Worm (Caenorhabditis elegans) whole organism, L3 larva: ENCODE results near the gene rib-2.

Experiments
- R02D3.7 ChIP-seq: fragments of 150-350 bp; optimal IDR thresholded peaks from 2 replicates; lab custom pipeline; 2014; ENCODE audit warnings: missing biosample characterization, missing genetic modification characterization
- ZK546.5 ChIP-seq: sonication (generic microtip); optimal IDR thresholded peaks from 2 replicates; lab custom pipeline; 2017; ENCODE audit warnings: missing biosample characterization, missing genetic modification characterization
- ama-1 ChIP-seq: fragments of 150-350 bp; optimal IDR thresholded peaks from 2 replicates; lab custom pipeline; 2018
- ceh-16 ChIP-seq: sonication (generic microtip); optimal IDR thresholded peaks from 2 replicates; lab custom pipeline; 2017; ENCODE audit warnings: missing biosample characterization, missing genetic modification characterization
- ceh-28 ChIP-seq: fragments of 150-350 bp; optimal IDR thresholded peaks from 2 replicates; lab custom pipeline; 2014; ENCODE audit warnings: missing biosample characterization, missing genetic modification reagents, missing genetic modification characterization
- ceh-82 ChIP-seq: fragments of 150-350 bp; optimal IDR thresholded peaks from 2 replicates; lab custom pipeline; 2014; ENCODE audit warnings: missing biosample characterization, missing genetic modification characterization
- ceh-9 ChIP-seq: sonication (generic microtip); optimal IDR thresholded peaks from 2 replicates; lab custom pipeline; 2018; ENCODE audit warnings: missing biosample characterization, missing genetic modification characterization
- daf-12 ChIP-seq: fragments of 150-350 bp; optimal IDR thresholded peaks from 2 replicates; lab custom pipeline; 2014; ENCODE audit warnings: missing biosample characterization, missing genetic modification reagents, missing genetic modification characterization
- egl-27 ChIP-seq: sonication (generic microtip); optimal IDR thresholded peaks from 4 replicates; lab custom pipeline; 2017; ENCODE audit warnings: missing biosample characterization, missing genetic modification reagents, missing genetic modification characterization
- egl-5 ChIP-seq: fragments of 150-350 bp; optimal IDR thresholded peaks from 2 replicates; lab custom pipeline; 2017; ENCODE audit warnings: missing biosample characterization, missing genetic modification reagents, missing genetic modification characterization, inconsistent platforms
- elt-1 ChIP-seq: fragments of 150-350 bp; optimal IDR thresholded peaks from 2 replicates; lab custom pipeline; 2014; ENCODE audit warnings: missing biosample characterization, missing genetic modification characterization
- elt-2 ChIP-seq: sonication (generic microtip); optimal IDR thresholded peaks from 2 replicates; lab custom pipeline; 2016; ENCODE audit warnings: missing genetic modification reagents, mild to moderate bottlenecking, missing genetic modification characterization, missing compliant biosample characterization
- elt-3 ChIP-seq, 3 experiments: fragments of 150-350 bp in 1 of 3; sonication (generic microtip) in 2 of 3; optimal IDR thresholded peaks; 2 replicates in 2 of 3; 4 replicates in 1 of 3; lab custom pipeline; 2014 to 2017; ENCODE audit warnings: missing biosample characterization in 3 of 3, missing genetic modification characterization in 3 of 3
- fkh-10 ChIP-seq: sonication (generic microtip); optimal IDR thresholded peaks from 2 replicates; lab custom pipeline; 2017; ENCODE audit warnings: missing biosample characterization, missing genetic modification reagents, missing genetic modification characterization
- fkh-2 ChIP-seq: fragments of 150-350 bp; optimal IDR thresholded peaks from 2 replicates; lab custom pipeline; 2014; ENCODE audit warnings: missing biosample characterization, missing genetic modification reagents, missing genetic modification characterization
- fos-1 ChIP-seq: fragments of 150-350 bp; optimal IDR thresholded peaks from 2 replicates; lab custom pipeline; 2014; ENCODE audit warnings: missing biosample characterization, missing genetic modification characterization
- hmg-11 ChIP-seq: sonication (generic microtip); optimal IDR thresholded peaks from 2 replicates; lab custom pipeline; 2016; ENCODE audit warnings: missing genetic modification characterization, missing compliant biosample characterization
- jun-1 ChIP-seq: fragments of 150-350 bp; optimal IDR thresholded peaks from 2 replicates; lab custom pipeline; 2014; ENCODE audit warnings: missing biosample characterization, missing genetic modification reagents, missing genetic modification characterization
- lin-15B ChIP-seq: fragments of 150-350 bp; optimal IDR thresholded peaks from 2 replicates; lab custom pipeline; 2014; ENCODE audit warnings: missing biosample characterization, missing genetic modification characterization
- lin-39 ChIP-seq: fragments of 150-350 bp; optimal IDR thresholded peaks from 2 replicates; lab custom pipeline; 2018; ENCODE audit warnings: missing biosample characterization, missing genetic modification reagents, missing genetic modification characterization
- lsy-12 ChIP-seq: sonication (generic microtip); optimal IDR thresholded peaks from 2 replicates; lab custom pipeline; 2016; ENCODE audit warnings: mild to moderate bottlenecking, missing genetic modification characterization, missing compliant biosample characterization
- mdl-1 ChIP-seq: fragments of 150-350 bp; optimal IDR thresholded peaks from 2 replicates; lab custom pipeline; 2014; ENCODE audit warnings: missing biosample characterization, missing genetic modification characterization
- nfya-1 ChIP-seq: sonication (generic microtip); optimal IDR thresholded peaks from 2 replicates; lab custom pipeline; 2017; ENCODE audit warnings: missing genetic modification characterization, mild to moderate bottlenecking, missing compliant biosample characterization, antibody characterized with exemption, moderate library complexity; ENCODE audit not compliant: insufficient read depth
- nhr-11 ChIP-seq: fragments of 150-350 bp; optimal IDR thresholded peaks from 2 replicates; lab custom pipeline; 2014; ENCODE audit warnings: missing biosample characterization, missing genetic modification characterization
- nhr-12 ChIP-seq: fragments of 150-350 bp; optimal IDR thresholded peaks from 2 replicates; lab custom pipeline; 2014; ENCODE audit warnings: missing biosample characterization, missing genetic modification characterization
- nhr-23 ChIP-seq: fragments of 150-350 bp; optimal IDR thresholded peaks from 2 replicates; lab custom pipeline; 2014; ENCODE audit warnings: missing biosample characterization, missing genetic modification reagents, missing genetic modification characterization
- nhr-237 ChIP-seq: fragments of 150-350 bp; optimal IDR thresholded peaks from 2 replicates; lab custom pipeline; 2014; ENCODE audit warnings: missing biosample characterization, missing genetic modification characterization
- nhr-25 ChIP-seq: sonication (generic microtip); optimal IDR thresholded peaks from 2 replicates; lab custom pipeline; 2017; ENCODE audit warnings: missing biosample characterization, missing genetic modification characterization
- nhr-43 ChIP-seq: sonication (generic microtip); optimal IDR thresholded peaks from 2 replicates; lab custom pipeline; 2016; ENCODE audit warnings: mild to moderate bottlenecking, missing genetic modification characterization, missing compliant biosample characterization; ENCODE audit not compliant: poor library complexity, severe bottlenecking
- nhr-76 ChIP-seq: fragments of 150-350 bp; sonication (generic microtip); optimal IDR thresholded peaks from 5 replicates; lab custom pipeline; 2014; ENCODE audit warnings: missing biosample characterization, missing genetic modification characterization
- nhr-77 ChIP-seq: fragments of 150-350 bp; optimal IDR thresholded peaks from 2 replicates; lab custom pipeline; 2014; ENCODE audit warnings: missing biosample characterization, missing genetic modification characterization
- pha-4 ChIP-seq: fragments of 150-350 bp; optimal IDR thresholded peaks from 2 replicates; lab custom pipeline; 2014; ENCODE audit warnings: missing biosample characterization, missing genetic modification reagents, missing genetic modification characterization
- pqm-1 ChIP-seq: fragments of 150-350 bp; optimal IDR thresholded peaks from 2 replicates; lab custom pipeline; 2017; ENCODE audit warnings: missing biosample characterization, missing genetic modification characterization, inconsistent platforms
- skn-1 ChIP-seq: fragments of 150-350 bp; optimal IDR thresholded peaks from 2 replicates; lab custom pipeline; 2014; ENCODE audit warnings: missing biosample characterization, missing genetic modification characterization
- snpc-4 ChIP-seq: fragments of 150-350 bp; optimal IDR thresholded peaks from 2 replicates; lab custom pipeline; 2014; ENCODE audit warnings: missing biosample characterization, missing genetic modification characterization
- tbx-2 ChIP-seq: sonication (generic microtip); optimal IDR thresholded peaks from 2 replicates; lab custom pipeline; 2016; ENCODE audit warnings: mild to moderate bottlenecking, missing genetic modification characterization, missing compliant biosample characterization
- unc-39 ChIP-seq: sonication (generic microtip); optimal IDR thresholded peaks from 4 replicates; lab custom pipeline; 2017; ENCODE audit warnings: missing biosample characterization, missing genetic modification characterization
- unc-62 ChIP-seq: fragments of 150-350 bp; sonication (generic microtip); optimal IDR thresholded peaks from 4 replicates; lab custom pipeline; 2014; ENCODE audit warnings: missing biosample characterization, missing genetic modification reagents, missing genetic modification characterization
- zag-1 ChIP-seq: fragments of 150-350 bp; optimal IDR thresholded peaks from 2 replicates; lab custom pipeline; 2014; ENCODE audit warnings: missing biosample characterization, missing genetic modification characterization
- ztf-11 ChIP-seq: fragments of 150-350 bp; optimal IDR thresholded peaks from 2 replicates; lab custom pipeline; 2014; ENCODE audit warnings: missing biosample characterization, missing genetic modification characterization
- ztf-4 ChIP-seq: fragments of 150-350 bp; optimal IDR thresholded peaks from 2 replicates; lab custom pipeline; 2014; ENCODE audit warnings: missing biosample characterization, missing genetic modification characterization

The rib-2 gene

ce11 chrIII:10719057-10719456, 23.6 kb upstream of the rib-2 start:
- no peak for TF ChIP-seq unc-39 (tag; lab: Kevin White, UChicago)
- TF ChIP-seq pqm-1 (tag; lab: Kevin White, UChicago), result peak; percentile 93
- no peak for TF ChIP-seq unc-62
- TF ChIP-seq jun-1 (tag; lab: Kevin White, UChicago), result peak; percentile 43
- no peak for TF ChIP-seq ZK546.5
- TF ChIP-seq nhr-76 (tag; lab: Kevin White, UChicago), result no peak
- TF ChIP-seq nhr-43 (tag; lab: Kevin White, UChicago), result no peak
- peak; percentile 3 for TF ChIP-seq ceh-28 (tag; lab: Kevin White, UChicago)
- peak; percentile 22 for TF ChIP-seq mdl-1
- no peak for TF ChIP-seq ztf-4 (tag; lab: Kevin White, UChicago)
- TF ChIP-seq elt-3 (tag; optimal IDR thresholded peaks at IDR 0.05; lab: Kevin White, UChicago), result no peak
- no peak for TF ChIP-seq ztf-11 (tag; lab: Kevin White, UChicago)
- TF ChIP-seq ama-1, result peak; percentile 9
- no peak for TF ChIP-seq nhr-12
- no peak for TF ChIP-seq egl-5 (tag; lab: Kevin White, UChicago)
- no peak for TF ChIP-seq nhr-11 (tag; lab: Kevin White, UChicago)
- TF ChIP-seq pha-4 (tag; lab: Kevin White, UChicago), result peak; percentile 61
- TF ChIP-seq ceh-9 (tag; lab: Kevin White, UChicago), result no peak
- TF ChIP-seq lsy-12 (tag; lab: Kevin White, UChicago), result no peak
- TF ChIP-seq nfya-1 (tag; lab: Kevin White, UChicago), result no peak
- peak; percentile 81 for TF ChIP-seq elt-2 (tag; lab: Kevin White, UChicago)
- no peak for TF ChIP-seq lin-39
- TF ChIP-seq R02D3.7, result no peak
- TF ChIP-seq egl-27 (tag; lab: Kevin White, UChicago), result no peak
- no peak for TF ChIP-seq nhr-237 (tag; lab: Kevin White, UChicago)
- no peak for TF ChIP-seq ceh-82 (tag; lab: Kevin White, UChicago)
- TF ChIP-seq daf-12 (tag; lab: Kevin White, UChicago), result no peak
- TF ChIP-seq fkh-2, result no peak
- no peak for TF ChIP-seq snpc-4
- peak; percentile 2 for TF ChIP-seq nhr-25 (tag; lab: Kevin White, UChicago)

ce11 chrIII:10720170-10720569, 22.4 kb upstream of the rib-2 start:
- peak; percentile 75 for TF ChIP-seq nhr-23 (tag; lab: Kevin White, UChicago)
- TF ChIP-seq mdl-1, result peak; percentile 70
- peak; percentile 6 for TF ChIP-seq nhr-11 (tag; lab: Kevin White, UChicago)
- TF ChIP-seq ceh-28 (tag; lab: Kevin White, UChicago), result peak; percentile 95
- no peak for TF ChIP-seq fos-1 (tag; lab: Kevin White, UChicago)
- peak; percentile 98 for TF ChIP-seq hmg-11 (tag; lab: Kevin White, UChicago)
- TF ChIP-seq lin-15B (tag; lab: Kevin White, UChicago), result peak; percentile 80
- TF ChIP-seq nhr-43 (tag; lab: Kevin White, UChicago), result peak; percentile 22
- peak; percentile 35 for TF ChIP-seq ama-1
- peak; percentile 82 for TF ChIP-seq egl-5 (tag; lab: Kevin White, UChicago)
- TF ChIP-seq jun-1 (tag; lab: Kevin White, UChicago), result peak; percentile 87
- TF ChIP-seq nhr-237 (tag; lab: Kevin White, UChicago), result no peak
- TF ChIP-seq nhr-25 (tag; lab: Kevin White, UChicago), result peak; percentile 81
- TF ChIP-seq ceh-16 (tag; lab: Kevin White, UChicago), result no peak
- peak; percentile 68 for TF ChIP-seq pqm-1 (tag; lab: Kevin White, UChicago)
- TF ChIP-seq pha-4 (tag; lab: Kevin White, UChicago), result peak; percentile 88
- peak; percentile 56 for TF ChIP-seq R02D3.7
- TF ChIP-seq snpc-4, result peak; percentile 50
- TF ChIP-seq fkh-10 (GFP tag; lab: Kevin White, UChicago), result peak; percentile 29
- peak; percentile 97 for TF ChIP-seq nfya-1 (tag; lab: Kevin White, UChicago)
- peak; percentile 1 for TF ChIP-seq elt-1
- TF ChIP-seq lin-39, result peak; percentile 86
- no peak for TF ChIP-seq zag-1 (tag; lab: Kevin White, UChicago)
- TF ChIP-seq nhr-77, result no peak
- no peak for TF ChIP-seq ztf-4 (tag; lab: Kevin White, UChicago)
- TF ChIP-seq egl-27 (tag; lab: Kevin White, UChicago), result peak; percentile 29
- peak; percentile 33 for TF ChIP-seq tbx-2
- peak; percentile 45 for TF ChIP-seq ceh-82 (tag; lab: Kevin White, UChicago)
- TF ChIP-seq nhr-76 (tag; lab: Kevin White, UChicago), result no peak
- peak; percentile 71 for TF ChIP-seq lsy-12 (tag; lab: Kevin White, UChicago)
- TF ChIP-seq skn-1 (tag; lab: Kevin White, UChicago), result peak; percentile 20
- TF ChIP-seq elt-2 (tag; lab: Kevin White, UChicago), result peak; percentile 86
- no peak for TF ChIP-seq unc-39 (tag; lab: Kevin White, UChicago)
- TF ChIP-seq daf-12 (tag; lab: Kevin White, UChicago), result no peak
